Worm (Caenorhabditis elegans) whole organism, midembryonic: ENCODE results near the gene C14A6.5.

ENCODE experiments used
- T22C8.4 ChIP-seq: fragments of 200-800 bp; sonication (Bioruptor generic); IDR thresholded peaks from 2 replicates; pipeline ENCODE4 v1.3.6; 2022; ENCODE audit warnings: missing genetic modification characterization, missing compliant biosample characterization
- tab-1 ChIP-seq: fragments of 200-800 bp; sonication (Bioruptor generic); IDR thresholded peaks from 2 replicates; pipeline ENCODE4 v1.3.6; 2022; ENCODE audit warnings: missing genetic modification characterization, missing compliant biosample characterization

DNA sequence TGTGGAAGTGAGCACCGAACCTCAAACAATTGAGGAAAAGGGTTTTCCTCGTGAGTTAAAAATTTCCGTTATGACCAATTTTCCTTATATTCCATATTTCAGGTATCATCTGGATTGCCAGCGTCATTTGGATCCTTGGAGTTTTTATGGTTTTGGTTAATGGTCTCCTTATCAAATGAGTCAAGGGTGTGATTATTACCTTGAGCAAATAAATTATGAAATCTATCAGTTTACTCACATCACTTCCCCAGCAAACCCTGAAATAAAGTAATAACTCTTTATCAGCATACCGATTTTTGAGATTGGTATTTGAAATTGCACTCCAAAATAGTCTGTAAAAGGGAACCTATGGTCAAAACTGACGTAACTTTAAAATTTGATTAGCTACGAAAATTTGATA is 20.2 kb downstream of the C14A6.5 start:
- no peak for TF ChIP-seq T22C8.4
- no peak for TF ChIP-seq tab-1 (GFP tag; lab: Robert Waterston, UW)
